Fruit fly (Drosophila melanogaster) whole organism, embryonic: ENCODE results near the gene CG14280.

Experiments used
- CG10147 ChIP-seq: fragments of 200-800 bp; sonication (Bioruptor generic); optimal IDR thresholded peaks from 2 replicates; lab custom pipeline; 2019; ENCODE audit warnings: missing biosample characterization, mild to moderate bottlenecking, missing genetic modification characterization, moderate library complexity
- CG11085 ChIP-seq: fragments of 200-800 bp; sonication (Bioruptor generic); IDR thresholded peaks from 2 replicates; pipeline ENCODE4 v1.3.6; 2022; ENCODE audit warnings: missing biosample characterization, missing genetic modification characterization
- CG11696 ChIP-seq: fragments of 200-800 bp; sonication (Bioruptor generic); IDR thresholded peaks from 2 replicates; pipeline ENCODE4 v1.3.6; 2022; ENCODE audit warnings: missing biosample characterization, missing genetic modification characterization
- CG12155 ChIP-seq: fragments of 200-800 bp; sonication (Bioruptor generic); optimal IDR thresholded peaks from 3 replicates; lab custom pipeline; 2016; ENCODE audit warnings: missing biosample characterization, missing genetic modification characterization
- CG15696 ChIP-seq: fragments of 200-800 bp; sonication (Bioruptor generic); optimal IDR thresholded peaks from 2 replicates; lab custom pipeline; 2019; ENCODE audit warnings: missing biosample characterization, mild to moderate bottlenecking, missing genetic modification characterization, moderate library complexity
- CG17328 ChIP-seq: fragments of 200-800 bp; sonication (Bioruptor generic); IDR thresholded peaks from 2 replicates; pipeline ENCODE4 v1.3.6; 2022; ENCODE audit warnings: missing biosample characterization, missing genetic modification characterization
- CG18011 ChIP-seq: fragments of 200-800 bp; sonication (Bioruptor generic); optimal IDR thresholded peaks from 2 replicates; lab custom pipeline; 2017; ENCODE audit warnings: missing biosample characterization, missing genetic modification characterization, mild to moderate bottlenecking, moderate library complexity, missing genotype
- CG2129 ChIP-seq: fragments of 200-800 bp; sonication (Bioruptor generic); IDR thresholded peaks from 2 replicates; pipeline ENCODE4 v1.3.6; 2022; ENCODE audit warnings: missing biosample characterization, missing genetic modification characterization; ENCODE audit not compliant: partially characterized antibody
- CG31224 ChIP-seq: fragments of 200-800 bp; sonication (Bioruptor generic); IDR thresholded peaks from 2 replicates; pipeline ENCODE4 v1.3.6; 2022; ENCODE audit warnings: missing biosample characterization, missing genetic modification characterization
- CG32772 ChIP-seq: fragments of 200-800 bp; sonication (Bioruptor generic); IDR thresholded peaks from 2 replicates; pipeline ENCODE4 v1.3.6; 2022; ENCODE audit warnings: missing biosample characterization, missing genetic modification characterization
- CG5245 ChIP-seq: fragments of 200-800 bp; sonication (Bioruptor generic); optimal IDR thresholded peaks from 3 replicates; lab custom pipeline; 2016; ENCODE audit warnings: missing biosample characterization, missing genetic modification characterization
- CG6683 ChIP-seq: fragments of 200-800 bp; sonication (Bioruptor generic); optimal IDR thresholded peaks from 2 replicates; lab custom pipeline; 2017; ENCODE audit warnings: missing biosample characterization, mild to moderate bottlenecking, missing genetic modification characterization, missing genetic modification reagents
- CG6854 ChIP-seq: fragments of 200-800 bp; sonication (Bioruptor generic); optimal IDR thresholded peaks from 3 replicates; lab custom pipeline; 2017; ENCODE audit warnings: missing biosample characterization, mild to moderate bottlenecking, missing genetic modification characterization
- CG7357 ChIP-seq: fragments of 200-800 bp; sonication (Bioruptor generic); IDR thresholded peaks from 3 replicates; pipeline ENCODE4 v1.3.6; 2022; ENCODE audit warnings: missing biosample characterization, missing genetic modification characterization
- CG7556 ChIP-seq: fragments of 200-800 bp; sonication (Bioruptor generic); optimal IDR thresholded peaks from 2 replicates; lab custom pipeline; 2017; ENCODE audit warnings: missing biosample characterization, mild to moderate bottlenecking, missing genetic modification characterization
- CG8359 ChIP-seq: fragments of 200-800 bp; sonication (Bioruptor generic); optimal IDR thresholded peaks from 2 replicates; lab custom pipeline; 2017; ENCODE audit warnings: missing biosample characterization, mild to moderate bottlenecking, missing genetic modification characterization, borderline replicate concordance
- CG9727 ChIP-seq: fragments of 200-800 bp; sonication (Bioruptor generic); optimal IDR thresholded peaks from 3 replicates; lab custom pipeline; 2017; ENCODE audit warnings: missing biosample characterization, mild to moderate bottlenecking, missing genetic modification characterization
- CG9797 ChIP-seq: fragments of 200-800 bp; sonication (Bioruptor generic); optimal IDR thresholded peaks from 3 replicates; lab custom pipeline; 2018; ENCODE audit warnings: missing biosample characterization, mild to moderate bottlenecking, missing genetic modification characterization
- Camta ChIP-seq: fragments of 200-800 bp; sonication (Bioruptor generic); optimal IDR thresholded peaks from 2 replicates; lab custom pipeline; 2016; ENCODE audit warnings: missing biosample characterization, missing genetic modification characterization
- Dad ChIP-seq: fragments of 200-800 bp; sonication (Bioruptor generic); optimal IDR thresholded peaks from 3 replicates; lab custom pipeline; 2016; ENCODE audit warnings: missing biosample characterization, missing genetic modification characterization
- Dll ChIP-seq: fragments of 200-800 bp; sonication (Bioruptor generic); IDR thresholded peaks from 4 replicates; pipeline ENCODE4 v1.3.6; 2022; ENCODE audit warnings: missing biosample characterization, missing genetic modification characterization; ENCODE audit not compliant: partially characterized antibody
- Doc2 ChIP-seq: fragments of 200-800 bp; sonication (Bioruptor generic); IDR thresholded peaks from 2 replicates; pipeline ENCODE4 v1.3.6; 2022; ENCODE audit warnings: missing biosample characterization, missing genetic modification characterization
- GATAe ChIP-seq: fragments of 200-800 bp; sonication (Bioruptor generic); conservative IDR thresholded peaks from 2 replicates; pipeline ENCODE4 v1.3.6; 2022; ENCODE audit warnings: missing biosample characterization, missing genetic modification characterization
- HHEX ChIP-seq: fragments of 200-800 bp; sonication (Bioruptor generic); optimal IDR thresholded peaks from 3 replicates; lab custom pipeline; 2017; ENCODE audit warnings: missing biosample characterization, mild to moderate bottlenecking, missing genetic modification characterization, missing genetic modification reagents
- HLH3B ChIP-seq: fragments of 200-800 bp; sonication (Bioruptor generic); IDR thresholded peaks from 2 replicates; pipeline ENCODE4 v1.3.6; 2022; ENCODE audit warnings: missing biosample characterization, missing genetic modification characterization
- Hr51 ChIP-seq, 2 experiments: fragments of 200-800 bp; sonication (Bioruptor generic); optimal IDR thresholded peaks; 2 replicates in 1 of 2; 3 replicates in 1 of 2; lab custom pipeline; 2016 to 2018; ENCODE audit warnings: missing biosample characterization in 2 of 2, missing genetic modification characterization in 2 of 2, mild to moderate bottlenecking in 1 of 2, moderate library complexity in 1 of 2
- Hr78 ChIP-seq, 2 experiments: fragments of 200-800 bp in 1 of 2; fragments of >200 bp in 1 of 2; sonication (Bioruptor generic) in 1 of 2; optimal IDR thresholded peaks; 2 replicates each; lab custom pipeline; 2017 to 2019; ENCODE audit warnings: missing biosample characterization in 2 of 2, missing genetic modification characterization in 2 of 2, mild to moderate bottlenecking in 1 of 2, moderate library complexity in 1 of 2
- MESR4 ChIP-seq: fragments of 200-800 bp; sonication (Bioruptor generic); optimal IDR thresholded peaks from 2 replicates; lab custom pipeline; 2018; ENCODE audit warnings: missing biosample characterization, mild to moderate bottlenecking, missing genetic modification characterization, moderate library complexity
- Max ChIP-seq: fragments of 200-800 bp; sonication (Bioruptor generic); optimal IDR thresholded peaks from 2 replicates; lab custom pipeline; 2016; ENCODE audit warnings: missing biosample characterization, mild to moderate bottlenecking, missing genetic modification characterization
- NC2α ChIP-seq: fragments of 200-800 bp; sonication (Bioruptor generic); optimal IDR thresholded peaks from 2 replicates; lab custom pipeline; 2016; ENCODE audit warnings: missing biosample characterization, missing genetic modification characterization
- Ssrp ChIP-seq: fragments of 200-800 bp; sonication (Bioruptor generic); optimal IDR thresholded peaks from 2 replicates; lab custom pipeline; 2018; ENCODE audit warnings: missing biosample characterization, mild to moderate bottlenecking, missing genetic modification characterization, moderate library complexity
- TFAM ChIP-seq: fragments of 200-800 bp; sonication (Bioruptor generic); optimal IDR thresholded peaks from 2 replicates; lab custom pipeline; 2017; ENCODE audit warnings: missing biosample characterization, missing genetic modification characterization, inconsistent platforms
- Xbp1 ChIP-seq: fragments of 200-800 bp; sonication (Bioruptor generic); optimal IDR thresholded peaks from 3 replicates; lab custom pipeline; 2016; ENCODE audit warnings: missing biosample characterization, mild to moderate bottlenecking, missing genetic modification characterization
- bowl ChIP-seq: fragments of 200-800 bp; sonication (Bioruptor generic); IDR thresholded peaks from 2 replicates; pipeline ENCODE4 v1.3.6; 2022; ENCODE audit warnings: missing biosample characterization, missing genetic modification characterization
- chm ChIP-seq: fragments of 200-800 bp; sonication (Bioruptor generic); IDR thresholded peaks from 2 replicates; pipeline ENCODE4 v1.3.6; 2022; ENCODE audit warnings: missing biosample characterization, missing genetic modification characterization
- crc ChIP-seq: fragments of 200-800 bp; sonication (Bioruptor generic); optimal IDR thresholded peaks from 2 replicates; lab custom pipeline; 2016; ENCODE audit warnings: missing biosample characterization, missing genetic modification characterization
- danr ChIP-seq: fragments of 200-800 bp; sonication (Bioruptor generic); IDR thresholded peaks from 2 replicates; pipeline ENCODE4 v1.3.6; 2022; ENCODE audit warnings: missing biosample characterization, missing genetic modification characterization
- exex ChIP-seq: fragments of 200-800 bp; sonication (Bioruptor generic); optimal IDR thresholded peaks from 4 replicates; lab custom pipeline; 2018; ENCODE audit warnings: missing biosample characterization, mild to moderate bottlenecking, missing genetic modification characterization, moderate library complexity
- eyg ChIP-seq: fragments of 200-800 bp; sonication (Bioruptor generic); optimal IDR thresholded peaks from 3 replicates; lab custom pipeline; 2016; ENCODE audit warnings: missing biosample characterization, missing genetic modification characterization
- gsb-n ChIP-seq: fragments of 200-800 bp; sonication (Bioruptor generic); optimal IDR thresholded peaks from 3 replicates; lab custom pipeline; 2018; ENCODE audit warnings: missing biosample characterization, mild to moderate bottlenecking, missing genetic modification characterization
- her ChIP-seq: fragments of 200-800 bp; sonication (Bioruptor generic); optimal IDR thresholded peaks from 2 replicates; lab custom pipeline; 2016; ENCODE audit warnings: missing biosample characterization, missing genetic modification characterization
- klu ChIP-seq: fragments of 200-800 bp; sonication (Bioruptor generic); IDR thresholded peaks from 2 replicates; pipeline ENCODE4 v1.3.6; 2022; ENCODE audit warnings: missing biosample characterization, missing genetic modification characterization
- lab ChIP-seq: fragments of 200-800 bp; sonication (Bioruptor generic); optimal IDR thresholded peaks from 3 replicates; lab custom pipeline; 2017; ENCODE audit warnings: missing biosample characterization, missing genetic modification characterization, mild to moderate bottlenecking, moderate library complexity, missing genetic modification reagents
- maf-S ChIP-seq: fragments of 200-800 bp; sonication (Bioruptor generic); optimal IDR thresholded peaks from 2 replicates; lab custom pipeline; 2016; ENCODE audit warnings: missing biosample characterization, missing genetic modification characterization
- pan ChIP-seq, 4 experiments: fragments of >200 bp in 3 of 4; fragments of 200-800 bp in 1 of 4; sonication (Bioruptor generic) in 1 of 4; optimal IDR thresholded peaks in 3 of 4; IDR thresholded peaks in 1 of 4; 2 replicates each; pipeline versions ENCODE4 v1.3.6 to Lab custom; 2017 to 2022; ENCODE audit warnings: missing biosample characterization in 2 of 4, missing genetic modification characterization in 2 of 4, mixed read lengths in 1 of 4
- pho ChIP-seq: fragments of 200-800 bp; sonication (Bioruptor generic); optimal IDR thresholded peaks from 2 replicates; lab custom pipeline; 2016; ENCODE audit warnings: missing biosample characterization, missing genetic modification characterization
- pum ChIP-seq: fragments of 200-800 bp; sonication (Bioruptor generic); optimal IDR thresholded peaks from 2 replicates; lab custom pipeline; 2016; ENCODE audit warnings: missing biosample characterization, missing genetic modification characterization
- sima ChIP-seq: fragments of 200-800 bp; sonication (Bioruptor generic); optimal IDR thresholded peaks from 2 replicates; lab custom pipeline; 2016; ENCODE audit warnings: missing biosample characterization, missing genetic modification characterization
- tll ChIP-seq, 2 experiments: fragments of 200-800 bp in 1 of 2; fragments of >200 bp in 1 of 2; sonication (Bioruptor generic) in 1 of 2; optimal IDR thresholded peaks; 2 replicates each; lab custom pipeline; 2017 to 2019; ENCODE audit warnings: missing biosample characterization in 2 of 2, missing genetic modification characterization in 2 of 2, mild to moderate bottlenecking in 1 of 2, moderate library complexity in 1 of 2
- vfl ChIP-seq: fragments of 200-800 bp; sonication (Bioruptor generic); optimal IDR thresholded peaks from 2 replicates; lab custom pipeline; 2016; ENCODE audit warnings: missing biosample characterization, missing genetic modification characterization

The CG14280 gene

DNA sequence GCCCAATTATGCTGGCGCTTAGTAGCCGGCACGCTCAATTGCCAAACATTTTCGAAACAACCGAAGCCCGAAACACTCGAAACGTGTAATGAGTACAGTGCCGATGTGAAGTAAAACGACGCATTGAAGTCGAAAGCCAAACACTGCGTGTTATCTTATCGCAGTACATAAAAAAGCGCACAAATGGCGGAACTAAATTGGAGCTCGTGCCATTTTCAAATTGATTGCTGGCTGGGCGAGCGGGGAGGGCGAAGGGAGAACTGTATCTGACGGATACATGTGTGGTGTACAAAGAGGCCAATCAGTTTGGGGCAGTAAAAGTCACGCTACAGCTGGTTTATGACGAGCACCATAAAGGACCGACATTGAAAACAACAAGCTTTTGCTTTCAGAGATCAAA, 33.2 kb upstream of the CG14280 start (continued):
- TF ChIP-seq pum (GFP tag; lab: Kevin White, UChicago) (no peak), Doc2 (no peak), HHEX (GFP tag; lab: Kevin White, UChicago) (peak; percentile 36), CG15696 (tag; lab: Kevin White, UChicago) (no peak), Xbp1 (no peak), pho (no peak), chm (GFP tag; lab: Robert Waterston, UW) (no peak; the same call in 1 of the 2 replicates), CG9727 (GFP tag; lab: Kevin White, UChicago) (no peak), CG10147 (GFP tag; lab: Kevin White, UChicago) (no peak), HLH3B (GFP tag; lab: Robert Waterston, UW) (no peak), CG2129 (GFP tag; lab: Robert Waterston, UW) (no peak), CG5245 (GFP tag; lab: Kevin White, UChicago) (no peak), CG17328 (GFP tag; lab: Robert Waterston, UW) (no peak), Max (GFP tag; lab: Kevin White, UChicago) (no peak), her (GFP tag; lab: Kevin White, UChicago) (no peak), CG6854 (no peak), tll (GFP tag; optimal IDR thresholded peaks at IDR 0.05; lab: Kevin White, UChicago) (no peak), klu (GFP tag; lab: Robert Waterston, UW) (no peak), CG7357 (GFP tag; lab: Robert Waterston, UW) (no peak), Hr51 (GFP tag; optimal IDR thresholded peaks at IDR 0.05; lab: Kevin White, UChicago) (no peak), Hr78 (GFP tag; optimal IDR thresholded peaks at IDR 0.05; lab: Kevin White, UChicago) (peak in 1 of 2 experiments; percentile 82), crc (GFP tag; lab: Kevin White, UChicago) (no peak), eyg (GFP tag; lab: Kevin White, UChicago) (no peak), CG12155 (GFP tag; lab: Kevin White, UChicago) (no peak), Dll (GFP tag; lab: Robert Waterston, UW) (no peak), Dad (no peak), bowl (GFP tag; lab: Robert Waterston, UW) (no peak), lab (GFP tag; lab: Kevin White, UChicago) (peak; percentile 74), CG18011 (no peak), CG7556 (GFP tag; lab: Kevin White, UChicago) (no peak), Camta (GFP tag; lab: Kevin White, UChicago) (no peak), GATAe (peak; percentile 97), CG8359 (GFP tag; lab: Kevin White, UChicago) (no peak), sima (GFP tag; lab: Kevin White, UChicago) (no peak), exex (tag; lab: Kevin White, UChicago) (peak; percentile 93), CG11696 (no peak), pan (optimal IDR thresholded peaks at IDR 0.05; lab: Kevin White, UChicago) (no peak), pan (GFP tag; optimal IDR thresholded peaks at IDR 0.05 in 1 of 2, IDR thresholded peaks at IDR 0.05 in 1 of 2) (no peak), CG11085 (no peak), CG9797 (GFP tag; lab: Kevin White, UChicago) (no peak), CG6683 (GFP tag; lab: Kevin White, UChicago) (no peak), gsb-n (tag; lab: Kevin White, UChicago) (no peak), TFAM (GFP tag; lab: Kevin White, UChicago) (no peak), vfl (GFP tag; lab: Kevin White, UChicago) (no peak), CG32772 (GFP tag; lab: Robert Waterston, UW) (no peak), MESR4 (GFP tag; lab: Kevin White, UChicago) (no peak), CG31224 (GFP tag; lab: Robert Waterston, UW) (no peak), maf-S (GFP tag; lab: Kevin White, UChicago) (no peak), NC2α (GFP tag; lab: Kevin White, UChicago) (no peak), Ssrp (tag; lab: Kevin White, UChicago) (no peak), danr (GFP tag; lab: Robert Waterston, UW) (no peak)
